Worm (Caenorhabditis elegans) whole organism, early embryonic: ENCODE results near the gene lec-2.
"Not testable (repeated sequence)": the region's sequence is repeated elsewhere in the genome, so short reads cannot be mapped to it uniquely, and the experiment has no call there.

Experiments
- B0310.2 ChIP-seq: sonication (generic microtip); optimal IDR thresholded peaks from 2 replicates; lab custom pipeline; 2016; ENCODE audit warnings: mild to moderate bottlenecking, missing genetic modification characterization, missing compliant biosample characterization
- F13C5.2 ChIP-seq: sonication (generic microtip); optimal IDR thresholded peaks from 2 replicates; lab custom pipeline; 2017; ENCODE audit warnings: mild to moderate bottlenecking, missing genetic modification characterization, inconsistent platforms, missing compliant biosample characterization
- aly-1 ChIP-seq: sonication (generic microtip); optimal IDR thresholded peaks from 2 replicates; lab custom pipeline; 2016; ENCODE audit warnings: missing genetic modification characterization, missing compliant biosample characterization
- ama-1 ChIP-seq: fragments of 150-350 bp; optimal IDR thresholded peaks from 2 replicates; lab custom pipeline; 2014
- ceh-13 ChIP-seq: fragments of 200-800 bp; sonication (Bioruptor generic); optimal IDR thresholded peaks from 2 replicates; lab custom pipeline; 2018; ENCODE audit warnings: mild to moderate bottlenecking, missing genetic modification characterization, missing compliant biosample characterization
- ceh-36 ChIP-seq: sonication (generic microtip); optimal IDR thresholded peaks from 2 replicates; lab custom pipeline; 2016; ENCODE audit warnings: missing genetic modification characterization, inconsistent platforms, missing compliant biosample characterization
- ets-7 ChIP-seq: sonication (generic microtip); optimal IDR thresholded peaks from 2 replicates; lab custom pipeline; 2016; ENCODE audit warnings: missing genotype, missing genetic modification characterization, missing compliant biosample characterization
- flt-1 ChIP-seq: fragments of 200-800 bp; sonication (Bioruptor generic); IDR thresholded peaks from 2 replicates; pipeline ENCODE4 v1.3.6; 2022; ENCODE audit warnings: missing genetic modification characterization, missing compliant biosample characterization
- hmbx-1 ChIP-seq: sonication (generic microtip); optimal IDR thresholded peaks from 2 replicates; lab custom pipeline; 2016; ENCODE audit warnings: mild to moderate bottlenecking, missing genetic modification characterization, missing compliant biosample characterization
- hmg-4 ChIP-seq: fragments of 200-800 bp; sonication (Bioruptor generic); optimal IDR thresholded peaks from 2 replicates; lab custom pipeline; 2018; ENCODE audit warnings: mild to moderate bottlenecking, missing genetic modification characterization, missing compliant biosample characterization
- hnd-1 ChIP-seq: sonication (generic microtip); optimal IDR thresholded peaks from 2 replicates; lab custom pipeline; 2016; ENCODE audit warnings: missing genetic modification characterization, missing compliant biosample characterization
- pes-1 ChIP-seq: fragments of 200-800 bp; sonication (Bioruptor generic); IDR thresholded peaks from 2 replicates; pipeline ENCODE4 v1.3.6; 2022; ENCODE audit warnings: missing genetic modification reagents, missing genetic modification characterization, missing compliant biosample characterization
- scrt-1 ChIP-seq: fragments of 200-800 bp; sonication (Bioruptor generic); IDR thresholded peaks from 2 replicates; pipeline ENCODE4 v1.3.6; 2022; ENCODE audit warnings: missing genetic modification characterization, missing compliant biosample characterization
- sea-1 ChIP-seq: fragments of 200-800 bp; sonication (Bioruptor generic); conservative IDR thresholded peaks from 2 replicates; pipeline ENCODE4 v1.3.6; 2022; ENCODE audit warnings: missing genetic modification characterization, missing compliant biosample characterization
- tbx-11 ChIP-seq: fragments of 200-800 bp; sonication (Bioruptor generic); IDR thresholded peaks from 2 replicates; pipeline ENCODE4 v1.3.6; 2022; ENCODE audit warnings: missing genetic modification characterization, missing compliant biosample characterization
- tbx-37 ChIP-seq: fragments of 200-800 bp; sonication (Bioruptor generic); conservative IDR thresholded peaks from 2 replicates; pipeline ENCODE4 v1.3.6; 2022; ENCODE audit warnings: missing genetic modification reagents, missing genetic modification characterization, missing compliant biosample characterization
- tra-4 ChIP-seq: sonication (generic microtip); optimal IDR thresholded peaks from 2 replicates; lab custom pipeline; 2017; ENCODE audit warnings: missing genetic modification characterization, missing compliant biosample characterization

Gene lec-2

DNA sequence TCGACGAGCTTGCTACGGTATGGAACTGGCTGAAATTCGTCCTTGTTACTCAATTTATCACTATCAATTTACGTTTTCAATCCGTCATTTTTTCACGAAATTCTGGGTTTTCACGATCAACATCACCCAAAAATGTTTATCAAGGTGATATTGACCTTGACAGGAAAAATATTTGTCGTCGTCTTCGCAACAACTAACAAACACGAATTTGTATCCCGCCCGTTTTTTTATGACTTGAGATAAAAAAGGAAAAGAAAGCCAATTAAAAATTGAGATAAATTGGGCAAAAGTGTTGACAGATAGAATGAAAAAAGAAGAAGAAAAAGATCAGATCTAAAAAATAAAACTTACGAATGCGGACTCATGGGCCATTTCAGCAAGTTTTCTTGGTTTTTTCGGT lies 5.1 kb downstream of the lec-2 start:
- TF ChIP-seq ama-1: no peak
- TF ChIP-seq ets-7 (tag; lab: Kevin White, UChicago): no peak
- TF ChIP-seq ceh-36 (tag; lab: Kevin White, UChicago): no peak
- no peak for TF ChIP-seq F13C5.2 (tag; lab: Kevin White, UChicago)
- TF ChIP-seq aly-1 (tag; lab: Kevin White, UChicago): no peak
- TF ChIP-seq tbx-37 (GFP tag; lab: Robert Waterston, UW): no peak
- no peak for TF ChIP-seq B0310.2 (tag; lab: Kevin White, UChicago)
- no peak for TF ChIP-seq tra-4 (tag; lab: Kevin White, UChicago)
- TF ChIP-seq sea-1 (GFP tag; lab: Robert Waterston, UW): no peak
- TF ChIP-seq hmg-4 (GFP tag; lab: Kevin White, UChicago): no peak

DNA sequence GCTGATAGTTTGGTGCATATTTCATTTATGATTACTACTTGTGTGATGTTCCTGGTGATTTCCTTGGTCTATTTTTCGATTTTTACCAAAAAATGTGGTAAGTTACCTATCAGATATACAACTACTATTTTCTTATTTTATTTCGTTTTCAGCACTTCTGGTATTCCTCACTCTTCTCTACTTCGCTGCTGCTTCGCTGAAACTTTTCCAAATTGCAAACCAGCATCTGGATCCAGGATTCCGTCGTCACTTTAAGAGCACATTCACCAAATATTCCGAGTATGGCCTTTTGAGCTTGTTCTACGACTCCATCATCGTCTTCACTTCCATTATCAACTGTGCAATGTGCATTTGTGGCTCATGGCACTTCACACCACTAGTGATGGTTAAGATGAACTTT lies 7.4 kb downstream of the lec-2 start:
- no peak for TF ChIP-seq ceh-13 (GFP tag; lab: Kevin White, UChicago)
- no peak for TF ChIP-seq tbx-37 (GFP tag; lab: Robert Waterston, UW)
- TF ChIP-seq B0310.2 (tag; lab: Kevin White, UChicago): no peak
- no peak for TF ChIP-seq pes-1 (GFP tag; lab: Robert Waterston, UW)
- TF ChIP-seq ceh-36 (tag; lab: Kevin White, UChicago): no peak
- no peak for TF ChIP-seq sea-1 (GFP tag; lab: Robert Waterston, UW)
- no peak for TF ChIP-seq aly-1 (tag; lab: Kevin White, UChicago)
- no peak for TF ChIP-seq hmbx-1 (tag; lab: Kevin White, UChicago)
- TF ChIP-seq ama-1: no peak
- no peak for TF ChIP-seq scrt-1 (GFP tag; lab: Robert Waterston, UW)

DNA sequence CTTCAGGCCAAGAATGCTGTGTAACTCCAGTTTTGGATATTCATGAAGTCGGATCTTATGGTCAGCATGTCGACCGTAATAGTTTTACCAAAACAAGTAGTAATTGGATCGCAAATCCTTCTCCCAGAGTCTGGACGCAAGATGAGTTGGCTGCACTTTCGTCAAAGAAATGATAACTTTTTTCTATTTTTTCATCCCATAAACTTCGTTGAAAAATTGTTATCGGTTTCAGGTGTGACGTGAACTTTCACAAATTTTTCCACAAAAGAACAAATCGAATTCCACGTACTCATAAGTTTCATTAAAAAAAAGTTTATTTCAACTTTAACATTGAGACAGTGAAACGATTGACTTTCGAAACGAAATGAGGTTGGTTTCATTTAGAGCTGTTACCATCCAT lies 8.1 kb downstream of the lec-2 start, which contains the start of gene ZK892.5:
Gene ZK892.5, plus strand, starts transcription at position 301 of the 400 bp plus-strand sequence.
- no peak for TF ChIP-seq ceh-13 (GFP tag; lab: Kevin White, UChicago)
- TF ChIP-seq hmg-4 (GFP tag; lab: Kevin White, UChicago): no peak
- TF ChIP-seq flt-1 (GFP tag; lab: Robert Waterston, UW): no peak
- TF ChIP-seq ama-1: no peak
- TF ChIP-seq B0310.2 (tag; lab: Kevin White, UChicago): no peak
- TF ChIP-seq pes-1 (GFP tag; lab: Robert Waterston, UW): no peak
- no peak for TF ChIP-seq F13C5.2 (tag; lab: Kevin White, UChicago)
- TF ChIP-seq hmbx-1 (tag; lab: Kevin White, UChicago): no peak
- no peak for TF ChIP-seq tra-4 (tag; lab: Kevin White, UChicago)
- no peak for TF ChIP-seq scrt-1 (GFP tag; lab: Robert Waterston, UW)
- no peak for TF ChIP-seq aly-1 (tag; lab: Kevin White, UChicago)
- no peak for TF ChIP-seq ets-7 (tag; lab: Kevin White, UChicago)
- no peak for TF ChIP-seq hnd-1 (tag; lab: Kevin White, UChicago)
- no peak for TF ChIP-seq tbx-11 (GFP tag; lab: Robert Waterston, UW)
- TF ChIP-seq tbx-37 (GFP tag; lab: Robert Waterston, UW): no peak
- no peak for TF ChIP-seq ceh-36 (tag; lab: Kevin White, UChicago)
- no peak for TF ChIP-seq sea-1 (GFP tag; lab: Robert Waterston, UW)

- TF ChIP-seq ceh-36 (tag; lab: Kevin White, UChicago); flt-1 (GFP tag; lab: Robert Waterston, UW); B0310.2 (tag; lab: Kevin White, UChicago): not testable (repeated sequence)
Measured at ce11 chrII:10006266-10006665, 9.7 kb downstream of the lec-2 start, which contains the start of gene ZK892.4. TSS of gene ZK892.4 (plus strand) at chrII:10006566.

ce11 chrII:10001546-10001945 lies 14.4 kb downstream of the lec-2 start, which contains the start of gene ZK892.3:
TSS of gene ZK892.3 (plus strand) at chrII:10001846.
- TF ChIP-seq tbx-11 (GFP tag; lab: Robert Waterston, UW) (no peak), aly-1 (tag; lab: Kevin White, UChicago) (no peak), ets-7 (tag; lab: Kevin White, UChicago) (no peak), hmbx-1 (tag; lab: Kevin White, UChicago) (no peak)

- TF ChIP-seq ceh-36 (tag; lab: Kevin White, UChicago) (no peak), tbx-11 (GFP tag; lab: Robert Waterston, UW) (no peak), hnd-1 (tag; lab: Kevin White, UChicago) (no peak), F13C5.2 (tag; lab: Kevin White, UChicago) (no peak), ets-7 (tag; lab: Kevin White, UChicago) (no peak), ama-1 (no peak)
Measured at ce11 chrII:10001065-10001464, 14.9 kb downstream of the lec-2 start, which contains the start of gene nlt-1. TSS of gene nlt-1 (minus strand) at chrII:10001142.

DNA sequence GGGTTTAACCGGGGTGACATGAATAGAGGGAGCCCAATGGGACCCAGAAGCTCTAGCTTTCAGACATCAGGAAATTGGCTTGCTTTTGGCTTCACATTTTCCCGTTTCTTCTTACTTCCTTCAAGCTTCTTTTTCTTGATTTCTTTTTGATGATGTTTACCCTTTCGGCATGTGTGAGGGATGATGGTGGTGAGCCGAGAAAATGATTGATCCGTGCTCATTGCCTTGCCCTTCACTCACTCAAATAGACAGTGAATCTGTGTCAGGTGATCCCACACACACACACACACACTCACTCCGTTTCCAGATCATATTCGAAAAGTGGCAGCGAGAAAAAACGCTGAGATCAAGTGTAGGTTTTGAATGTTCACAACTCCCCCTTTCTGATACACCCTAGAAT lies 21.3 kb downstream of the lec-2 start:
- no peak for TF ChIP-seq aly-1 (tag; lab: Kevin White, UChicago)
- no peak for TF ChIP-seq ceh-36 (tag; lab: Kevin White, UChicago)
- TF ChIP-seq scrt-1 (GFP tag; lab: Robert Waterston, UW): no peak
- no peak for TF ChIP-seq hnd-1 (tag; lab: Kevin White, UChicago)
- TF ChIP-seq tbx-37 (GFP tag; lab: Robert Waterston, UW): no peak
- TF ChIP-seq tra-4 (tag; lab: Kevin White, UChicago): no peak
- TF ChIP-seq sea-1 (GFP tag; lab: Robert Waterston, UW): no peak
- no peak for TF ChIP-seq ceh-13 (GFP tag; lab: Kevin White, UChicago)
- no peak for TF ChIP-seq tbx-11 (GFP tag; lab: Robert Waterston, UW)
- no peak for TF ChIP-seq F13C5.2 (tag; lab: Kevin White, UChicago)
- TF ChIP-seq ama-1: no peak
- TF ChIP-seq B0310.2 (tag; lab: Kevin White, UChicago): no peak
- no peak for TF ChIP-seq hmbx-1 (tag; lab: Kevin White, UChicago)
- TF ChIP-seq flt-1 (GFP tag; lab: Robert Waterston, UW): no peak
- no peak for TF ChIP-seq hmg-4 (GFP tag; lab: Kevin White, UChicago)
- TF ChIP-seq ets-7 (tag; lab: Kevin White, UChicago): no peak
- TF ChIP-seq pes-1 (GFP tag; lab: Robert Waterston, UW): no peak
